Fruit fly (Drosophila melanogaster) whole organism, embryonic: ENCODE results near the gene CG7912.
A peak's percentile ranks its signal among the peaks of the same experiment; 100 is the strongest.

Experiments
- B-H2 ChIP-seq: fragments of 200-800 bp; sonication (Bioruptor generic); optimal IDR thresholded peaks from 2 replicates; lab custom pipeline; 2018; ENCODE audit warnings: missing biosample characterization, mild to moderate bottlenecking, missing genetic modification characterization
- BEAF-32 ChIP-seq: fragments of 200-800 bp; sonication (Bioruptor generic); optimal IDR thresholded peaks from 3 replicates; lab custom pipeline; 2017; ENCODE audit warnings: missing biosample characterization, missing genetic modification characterization, mild to moderate bottlenecking, moderate library complexity, missing genetic modification reagents
- CG10274 ChIP-seq: fragments of 200-800 bp; sonication (Bioruptor generic); optimal IDR thresholded peaks from 3 replicates; lab custom pipeline; 2017; ENCODE audit warnings: missing biosample characterization, mild to moderate bottlenecking, missing genetic modification characterization
- CG10543 ChIP-seq: fragments of 200-800 bp; sonication (Bioruptor generic); optimal IDR thresholded peaks from 3 replicates; lab custom pipeline; 2017; ENCODE audit warnings: missing biosample characterization, mild to moderate bottlenecking, missing genetic modification characterization, moderate library complexity
- CG15514 ChIP-seq: fragments of 200-800 bp; sonication (Bioruptor generic); optimal IDR thresholded peaks from 3 replicates; lab custom pipeline; 2017; ENCODE audit warnings: missing biosample characterization, missing genetic modification characterization, mild to moderate bottlenecking, moderate library complexity, missing genetic modification reagents
- CG1647 ChIP-seq: fragments of 200-800 bp; sonication (Bioruptor generic); optimal IDR thresholded peaks from 3 replicates; lab custom pipeline; 2016; ENCODE audit warnings: missing biosample characterization, missing genetic modification characterization
- CG16813 ChIP-seq: fragments of 200-800 bp; sonication (Bioruptor generic); IDR thresholded peaks from 3 replicates; pipeline ENCODE4 v1.3.6; 2022; ENCODE audit warnings: missing biosample characterization, missing genetic modification characterization; ENCODE audit not compliant: partially characterized antibody
- CG16815 ChIP-seq: fragments of 200-800 bp; sonication (Bioruptor generic); optimal IDR thresholded peaks from 3 replicates; lab custom pipeline; 2017; ENCODE audit warnings: missing biosample characterization, mild to moderate bottlenecking, missing genetic modification characterization
- CG18262 ChIP-seq: fragments of 200-800 bp; optimal IDR thresholded peaks from 3 replicates; lab custom pipeline; 2019; ENCODE audit warnings: missing biosample characterization, mild to moderate bottlenecking, missing genetic modification characterization, moderate library complexity
- CG18764 ChIP-seq: fragments of 200-800 bp; sonication (Bioruptor generic); optimal IDR thresholded peaks from 3 replicates; lab custom pipeline; 2016; ENCODE audit warnings: missing biosample characterization, missing genetic modification characterization
- CG30431 ChIP-seq: fragments of 200-800 bp; sonication (Bioruptor generic); optimal IDR thresholded peaks from 2 replicates; lab custom pipeline; 2017; ENCODE audit warnings: missing biosample characterization, missing genetic modification characterization
- CG31441 ChIP-seq: fragments of 200-800 bp; sonication (Bioruptor generic); IDR thresholded peaks from 2 replicates; pipeline ENCODE4 v1.3.6; 2022; ENCODE audit warnings: missing biosample characterization, missing genetic modification characterization
- CG34224 ChIP-seq: fragments of 200-800 bp; sonication (Bioruptor generic); IDR thresholded peaks from 3 replicates; pipeline ENCODE4 v1.3.6; 2022; ENCODE audit warnings: missing biosample characterization, missing genetic modification characterization; ENCODE audit not compliant: partially characterized antibody
- CG3847 ChIP-seq: fragments of 200-800 bp; sonication (Bioruptor generic); IDR thresholded peaks from 2 replicates; pipeline ENCODE4 v1.3.6; 2022; ENCODE audit warnings: missing biosample characterization, missing genetic modification characterization
- CG4617 ChIP-seq: fragments of 200-800 bp; sonication (Bioruptor generic); optimal IDR thresholded peaks from 3 replicates; lab custom pipeline; 2016; ENCODE audit warnings: missing biosample characterization, missing genetic modification characterization, borderline replicate concordance
- CG8359 ChIP-seq: fragments of 200-800 bp; sonication (Bioruptor generic); optimal IDR thresholded peaks from 2 replicates; lab custom pipeline; 2017; ENCODE audit warnings: missing biosample characterization, mild to moderate bottlenecking, missing genetic modification characterization, borderline replicate concordance
- CG9215 ChIP-seq: fragments of 200-800 bp; sonication (Bioruptor generic); IDR thresholded peaks from 2 replicates; pipeline ENCODE4 v1.3.6; 2022; ENCODE audit warnings: missing biosample characterization, missing genetic modification characterization
- CTCF ChIP-seq: fragments of 200-800 bp; sonication (Bioruptor generic); optimal IDR thresholded peaks from 2 replicates; lab custom pipeline; 2017; ENCODE audit warnings: missing biosample characterization, mild to moderate bottlenecking, missing genetic modification characterization, moderate library complexity
- Dref ChIP-seq: fragments of 200-800 bp; sonication (Bioruptor generic); IDR thresholded peaks from 2 replicates; pipeline ENCODE4 v1.3.6; 2022; ENCODE audit warnings: missing biosample characterization, missing genetic modification characterization
- E2f2 ChIP-seq: fragments of 200-800 bp; sonication (Bioruptor generic); IDR thresholded peaks from 2 replicates; pipeline ENCODE4 v1.3.6; 2022; ENCODE audit warnings: missing biosample characterization, missing genetic modification characterization
- H2.0 ChIP-seq: fragments of 200-800 bp; sonication (Bioruptor generic); IDR thresholded peaks from 2 replicates; pipeline ENCODE4 v1.3.6; 2022; ENCODE audit warnings: missing biosample characterization, missing genetic modification characterization
- HHEX ChIP-seq: fragments of 200-800 bp; sonication (Bioruptor generic); optimal IDR thresholded peaks from 3 replicates; lab custom pipeline; 2017; ENCODE audit warnings: missing biosample characterization, mild to moderate bottlenecking, missing genetic modification characterization, missing genetic modification reagents
- HmgZ ChIP-seq: fragments of 200-800 bp; sonication (Bioruptor generic); optimal IDR thresholded peaks from 2 replicates; lab custom pipeline; 2018; ENCODE audit warnings: missing biosample characterization, mild to moderate bottlenecking, missing genetic modification characterization
- MESR4 ChIP-seq: fragments of 200-800 bp; sonication (Bioruptor generic); optimal IDR thresholded peaks from 2 replicates; lab custom pipeline; 2018; ENCODE audit warnings: missing biosample characterization, mild to moderate bottlenecking, missing genetic modification characterization, moderate library complexity
- Mad ChIP-seq: fragments of 200-800 bp; sonication (Bioruptor generic); optimal IDR thresholded peaks from 2 replicates; lab custom pipeline; 2016; ENCODE audit warnings: missing biosample characterization, missing genetic modification characterization
- Max ChIP-seq: fragments of 200-800 bp; sonication (Bioruptor generic); optimal IDR thresholded peaks from 2 replicates; lab custom pipeline; 2016; ENCODE audit warnings: missing biosample characterization, mild to moderate bottlenecking, missing genetic modification characterization
- Myb ChIP-seq: fragments of 200-800 bp; sonication (Bioruptor generic); optimal IDR thresholded peaks from 2 replicates; lab custom pipeline; 2016; ENCODE audit warnings: missing biosample characterization, missing genetic modification characterization
- NC2α ChIP-seq: fragments of 200-800 bp; sonication (Bioruptor generic); optimal IDR thresholded peaks from 2 replicates; lab custom pipeline; 2016; ENCODE audit warnings: missing biosample characterization, missing genetic modification characterization
- Opbp ChIP-seq: fragments of 200-800 bp; sonication (Bioruptor generic); IDR thresholded peaks from 3 replicates; pipeline ENCODE4 v1.3.6; 2022; ENCODE audit warnings: missing biosample characterization, missing genetic modification characterization; ENCODE audit not compliant: partially characterized antibody
- Scr ChIP-seq: fragments of 200-800 bp; sonication (Bioruptor generic); IDR thresholded peaks from 2 replicates; pipeline ENCODE4 v1.3.6; 2022; ENCODE audit warnings: missing biosample characterization, missing genetic modification characterization; ENCODE audit not compliant: partially characterized antibody
- Sin3A ChIP-seq: fragments of >200 bp; optimal IDR thresholded peaks from 2 replicates; lab custom pipeline; 2018
- Six4 ChIP-seq: fragments of 200-800 bp; sonication (Bioruptor generic); optimal IDR thresholded peaks from 2 replicates; lab custom pipeline; 2016; ENCODE audit warnings: missing biosample characterization, missing genetic modification characterization
- Ssrp ChIP-seq: fragments of 200-800 bp; sonication (Bioruptor generic); optimal IDR thresholded peaks from 2 replicates; lab custom pipeline; 2018; ENCODE audit warnings: missing biosample characterization, mild to moderate bottlenecking, missing genetic modification characterization, moderate library complexity
- YL-1 ChIP-seq: fragments of 200-800 bp; sonication (Bioruptor generic); optimal IDR thresholded peaks from 3 replicates; lab custom pipeline; 2017; ENCODE audit warnings: missing biosample characterization, mild to moderate bottlenecking, missing genetic modification characterization
- bcd ChIP-seq: fragments of 200-800 bp; sonication (Bioruptor generic); optimal IDR thresholded peaks from 2 replicates; lab custom pipeline; 2017; ENCODE audit warnings: missing biosample characterization, mild to moderate bottlenecking, missing genetic modification characterization
- bigmax ChIP-seq: fragments of 200-800 bp; sonication (Bioruptor generic); optimal IDR thresholded peaks from 2 replicates; lab custom pipeline; 2018; ENCODE audit warnings: missing biosample characterization, mild to moderate bottlenecking, missing genetic modification characterization
- cg ChIP-seq: fragments of 200-800 bp; sonication (Bioruptor generic); optimal IDR thresholded peaks from 3 replicates; lab custom pipeline; 2019; ENCODE audit warnings: missing biosample characterization, mild to moderate bottlenecking, missing genetic modification characterization, moderate library complexity
- chinmo ChIP-seq: fragments of 200-800 bp; sonication (Bioruptor generic); IDR thresholded peaks from 4 replicates; pipeline ENCODE4 v1.3.6; 2022; ENCODE audit warnings: missing biosample characterization, missing genetic modification characterization; ENCODE audit not compliant: partially characterized antibody
- ci ChIP-seq: fragments of 200-800 bp; sonication (Bioruptor generic); IDR thresholded peaks from 3 replicates; pipeline ENCODE4 v1.3.6; 2022; ENCODE audit warnings: missing biosample characterization, missing genetic modification characterization
- gfzf ChIP-seq: fragments of 200-800 bp; sonication (Bioruptor generic); optimal IDR thresholded peaks from 2 replicates; lab custom pipeline; 2016; ENCODE audit warnings: missing biosample characterization, mild to moderate bottlenecking, missing genetic modification characterization, moderate library complexity
- hbn ChIP-seq: fragments of 200-800 bp; sonication (Bioruptor generic); IDR thresholded peaks from 2 replicates; pipeline ENCODE4 v1.3.6; 2022; ENCODE audit warnings: missing biosample characterization, missing genetic modification characterization; ENCODE audit not compliant: partially characterized antibody
- hth ChIP-seq: fragments of >200 bp; optimal IDR thresholded peaks from 2 replicates; lab custom pipeline; 2017; ENCODE audit warnings: inconsistent platforms
- nerfin-2 ChIP-seq: fragments of 200-800 bp; sonication (Bioruptor generic); IDR thresholded peaks from 2 replicates; pipeline ENCODE4 v1.3.6; 2022; ENCODE audit warnings: missing biosample characterization, missing genetic modification characterization; ENCODE audit not compliant: partially characterized antibody
- pzg ChIP-seq: fragments of 200-800 bp; sonication (Bioruptor generic); optimal IDR thresholded peaks from 3 replicates; lab custom pipeline; 2018; ENCODE audit warnings: missing biosample characterization, mild to moderate bottlenecking, missing genetic modification characterization, moderate library complexity
- repo ChIP-seq: fragments of 200-800 bp; sonication (Bioruptor generic); optimal IDR thresholded peaks from 2 replicates; lab custom pipeline; 2016; ENCODE audit warnings: missing biosample characterization, missing genetic modification characterization
- salm ChIP-seq: fragments of 200-800 bp; sonication (Bioruptor generic); optimal IDR thresholded peaks from 2 replicates; lab custom pipeline; 2018; ENCODE audit warnings: missing biosample characterization, mild to moderate bottlenecking, missing genetic modification characterization
- scrt ChIP-seq: fragments of 200-800 bp; sonication (Bioruptor generic); optimal IDR thresholded peaks from 2 replicates; lab custom pipeline; 2018; ENCODE audit warnings: missing biosample characterization, mild to moderate bottlenecking, missing genetic modification characterization, moderate library complexity
- sr ChIP-seq: fragments of 200-800 bp; sonication (Bioruptor generic); IDR thresholded peaks from 3 replicates; pipeline ENCODE4 v1.3.6; 2022; ENCODE audit warnings: missing biosample characterization, missing genetic modification characterization
- trem ChIP-seq: fragments of 200-800 bp; optimal IDR thresholded peaks from 3 replicates; lab custom pipeline; 2019; ENCODE audit warnings: missing biosample characterization, mild to moderate bottlenecking, missing genetic modification characterization, moderate library complexity
- unc-4 ChIP-seq: fragments of 200-800 bp; sonication (Bioruptor generic); IDR thresholded peaks from 2 replicates; pipeline ENCODE4 v1.3.6; 2022; ENCODE audit warnings: missing biosample characterization, missing genetic modification characterization; ENCODE audit not compliant: partially characterized antibody

CG7912 gene

dm6 chr3R:30036609-30037008 lies 27.6 kb upstream of the CG7912 start, which contains the start of gene ZIPIC (continued):
- TF ChIP-seq H2.0 (GFP tag; lab: Robert Waterston, UW) (no peak), CG30431 (GFP tag; lab: Kevin White, UChicago) (no peak), MESR4 (GFP tag; lab: Kevin White, UChicago) (peak; percentile 75), CG16813 (peak; percentile 56; the same call in 2 of the 3 replicates), Sin3A (peak; percentile 56), nerfin-2 (peak; percentile 48; the same call in 1 of the 2 replicates), Opbp (GFP tag; lab: Robert Waterston, UW) (peak; percentile 64; the same call in 1 of the 3 replicates), trem (tag; lab: Kevin White, UChicago) (peak; percentile 49), Scr (peak; percentile 42; the same call in 1 of the 2 replicates), Mad (GFP tag; lab: Kevin White, UChicago) (no peak), bcd (GFP tag; lab: Kevin White, UChicago) (no peak), pzg (GFP tag; lab: Kevin White, UChicago) (peak; percentile 67), ci (GFP tag; lab: Robert Waterston, UW) (0 out of 3 replicates have a peak, but pooled peaks have one; percentile 6), Dref (GFP tag; lab: Robert Waterston, UW) (peak; percentile 80), HmgZ (tag; lab: Kevin White, UChicago) (peak; percentile 18), CG18262 (no peak), NC2α (GFP tag; lab: Kevin White, UChicago) (no peak), HHEX (GFP tag; lab: Kevin White, UChicago) (no peak), Myb (GFP tag; lab: Kevin White, UChicago) (peak; percentile 84), repo (GFP tag; lab: Kevin White, UChicago) (no peak), CG34224 (peak; percentile 69), CG10274 (GFP tag; lab: Kevin White, UChicago) (no peak), YL-1 (GFP tag; lab: Kevin White, UChicago) (peak; percentile 70), cg (no peak), Six4 (GFP tag; lab: Kevin White, UChicago) (no peak), sr (no peak), CG31441 (no peak), unc-4 (peak; percentile 58), hth (no peak), CG9215 (GFP tag; lab: Robert Waterston, UW) (no peak), hbn (peak; percentile 55; the same call in 1 of the 2 replicates), CG16815 (GFP tag; lab: Kevin White, UChicago) (no peak), E2f2 (GFP tag; lab: Robert Waterston, UW) (peak; percentile 87), scrt (GFP tag; lab: Kevin White, UChicago) (no peak), CG10543 (no peak), B-H2 (no peak), salm (tag; lab: Kevin White, UChicago) (no peak), CTCF (GFP tag; lab: Kevin White, UChicago) (no peak), gfzf (GFP tag; lab: Kevin White, UChicago) (peak; percentile 50), CG18764 (GFP tag; lab: Kevin White, UChicago) (no peak), CG3847 (GFP tag; lab: Robert Waterston, UW) (0 out of 2 replicates have a peak, but pooled peaks have one; percentile 20), CG8359 (GFP tag; lab: Kevin White, UChicago) (no peak), CG1647 (GFP tag; lab: Kevin White, UChicago) (no peak), BEAF-32 (peak; percentile 49), CG4617 (GFP tag; lab: Kevin White, UChicago) (peak; percentile 84), Max (no peak), CG15514 (GFP tag; lab: Kevin White, UChicago) (peak; percentile 99), Ssrp (tag; lab: Kevin White, UChicago) (no peak), chinmo (GFP tag; lab: Robert Waterston, UW) (peak; percentile 44; the same call in 1 of the 4 replicates), bigmax (GFP tag; lab: Kevin White, UChicago) (peak; percentile 30)
